Fruit fly (Drosophila melanogaster): Measurements from ENCODE around the gene CG17475.

CG17475 gene

DNA sequence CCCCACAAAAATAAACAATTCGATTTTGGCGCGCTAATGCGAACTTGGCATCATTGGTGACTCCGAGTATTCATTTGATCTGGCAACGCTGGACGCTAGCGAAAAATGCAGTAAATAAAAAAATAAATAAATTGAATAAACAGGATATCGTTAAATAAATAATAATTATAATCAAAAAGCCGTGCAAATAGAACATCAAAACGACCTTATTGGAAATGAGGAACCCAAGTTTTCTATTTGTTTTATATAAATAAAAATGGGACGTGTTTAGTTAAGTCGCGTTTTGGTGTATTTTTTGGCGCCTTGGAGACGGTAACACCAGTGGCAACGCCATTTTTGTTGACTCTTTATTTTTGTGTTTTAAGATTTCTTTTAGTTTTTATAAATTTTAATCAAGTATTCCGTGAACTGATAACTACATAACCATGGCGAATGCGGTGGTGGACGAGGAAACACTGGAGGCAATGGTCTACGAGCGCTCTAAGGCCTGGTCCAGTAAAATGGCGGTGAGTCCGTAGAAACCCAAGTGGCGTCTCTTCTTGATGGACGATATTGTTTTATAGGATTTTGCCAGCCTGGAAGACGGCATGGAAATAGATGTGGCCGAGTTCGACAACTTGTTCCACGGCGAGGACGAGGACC lies 42.1 kb downstream of the CG17475 start, which contains the start of gene cal1 (continued):
- TF ChIP-seq E2f2 (GFP tag; IDR thresholded peaks at IDR 0.05) (peak; percentile 97), al (GFP tag; IDR thresholded peaks at IDR 0.05) (no peak), cg (GFP tag; optimal IDR thresholded peaks at IDR 0.05) (no peak), pfk (GFP tag; optimal IDR thresholded peaks at IDR 0.05) (no peak), Sin3A (optimal IDR thresholded peaks at IDR 0.05) (peak; percentile 77), ind (GFP tag; optimal IDR thresholded peaks at IDR 0.05) (no peak), Mes4 (GFP tag; optimal IDR thresholded peaks at IDR 0.05) (no peak), pzg (GFP tag; optimal IDR thresholded peaks at IDR 0.05) (peak; percentile 60), CG17186 (GFP tag; optimal IDR thresholded peaks at IDR 0.05) (peak; percentile 11), CG10654 (GFP tag; optimal IDR thresholded peaks at IDR 0.05) (no peak), YL-1 (GFP tag; optimal IDR thresholded peaks at IDR 0.05) (peak; percentile 73), nmo (GFP tag; optimal IDR thresholded peaks at IDR 0.05) (peak; percentile 49), crp (GFP tag; optimal IDR thresholded peaks at IDR 0.05) (peak in 1 of 2 experiments; percentile 11), gro (GFP tag; optimal IDR thresholded peaks at IDR 0.05) (no peak), BtbVII (GFP tag; optimal IDR thresholded peaks at IDR 0.05) (no peak), maf-S (GFP tag; optimal IDR thresholded peaks at IDR 0.05) (no peak), Trl (optimal IDR thresholded peaks at IDR 0.05) (no peak), Trl (GFP tag; optimal IDR thresholded peaks at IDR 0.05) (no peak), br (optimal IDR thresholded peaks at IDR 0.05) (no peak), hb (GFP tag; IDR thresholded peaks at IDR 0.05; ENCODE audit: partially characterized antibody) (no peak), CG6791 (GFP tag; IDR thresholded peaks at IDR 0.05; ENCODE audit: partially characterized antibody) (no peak), CG3847 (GFP tag; IDR thresholded peaks at IDR 0.05) (peak; percentile 32; the same call in 1 of the 2 replicates), row (GFP tag; IDR thresholded peaks at IDR 0.05) (peak; percentile 49), CG10979 (tag; optimal IDR thresholded peaks at IDR 0.05) (no peak), sim (GFP tag; IDR thresholded peaks at IDR 0.05) (no peak), CG4854 (GFP tag; optimal IDR thresholded peaks at IDR 0.05) (no peak), lab (GFP tag; optimal IDR thresholded peaks at IDR 0.05) (no peak), trem (tag; optimal IDR thresholded peaks at IDR 0.05) (peak; percentile 70), Max (GFP tag; optimal IDR thresholded peaks at IDR 0.05) (no peak), ci (GFP tag; IDR thresholded peaks at IDR 0.05) (no peak), CG6175 (GFP tag; IDR thresholded peaks at IDR 0.05) (no peak), CG5245 (GFP tag; optimal IDR thresholded peaks at IDR 0.05) (no peak), Side (GFP tag; optimal IDR thresholded peaks at IDR 0.05) (no peak), CG8924 (tag; optimal IDR thresholded peaks at IDR 0.05) (peak; percentile 19), CG4617 (GFP tag; optimal IDR thresholded peaks at IDR 0.05; ENCODE audit: borderline replicate concordance) (peak; percentile 51), CG8359 (GFP tag; optimal IDR thresholded peaks at IDR 0.05; ENCODE audit: borderline replicate concordance) (no peak), scrt (GFP tag; optimal IDR thresholded peaks at IDR 0.05) (no peak), CG2712 (tag; optimal IDR thresholded peaks at IDR 0.05) (peak; percentile 51), CG4820 (GFP tag; optimal IDR thresholded peaks at IDR 0.05) (no peak), Ada2b (GFP tag; IDR thresholded peaks at IDR 0.05) (no peak), CoRest (tag; optimal IDR thresholded peaks at IDR 0.05) (peak; percentile 38), Scr (GFP tag; IDR thresholded peaks at IDR 0.05; ENCODE audit: partially characterized antibody) (peak; percentile 35), mam (GFP tag; optimal IDR thresholded peaks at IDR 0.05) (no peak), pita (GFP tag; optimal IDR thresholded peaks at IDR 0.05) (no peak), Hr51 (GFP tag; optimal IDR thresholded peaks at IDR 0.05) (no peak), CG10267 (tag; optimal IDR thresholded peaks at IDR 0.05) (peak; percentile 64), stwl (tag; optimal IDR thresholded peaks at IDR 0.05) (peak; percentile 40), Vsx1 (GFP tag; optimal IDR thresholded peaks at IDR 0.05) (no peak), prd (optimal IDR thresholded peaks at IDR 0.05) (no peak), prd (GFP tag; IDR thresholded peaks at IDR 0.05) (no peak), CG10209 (GFP tag; optimal IDR thresholded peaks at IDR 0.05) (no peak)
